Worm (Caenorhabditis elegans): ENCODE measurements around the gene irg-4.

- TF ChIP-seq elt-1 (tag; optimal IDR thresholded peaks at IDR 0.05) (no peak), zag-1 (tag; optimal IDR thresholded peaks at IDR 0.05) (no peak), skn-1 (tag; optimal IDR thresholded peaks at IDR 0.05) (no peak), nhr-77 (tag; optimal IDR thresholded peaks at IDR 0.05) (no peak), fos-1 (tag; optimal IDR thresholded peaks at IDR 0.05) (no peak), R02D3.7 (tag; optimal IDR thresholded peaks at IDR 0.05) (no peak), ceh-28 (tag; optimal IDR thresholded peaks at IDR 0.05) (no peak), nhr-25 (tag; optimal IDR thresholded peaks at IDR 0.05) (no peak)
Observed at ce11 chrIV:12454115-12454514, 18.5 kb downstream of the irg-4 start, which contains the start of gene spe-44.

Measured in whole organism, L3 larva.